Worm (Caenorhabditis elegans): ENCODE results near the gene F07A11.5.

- TF ChIP-seq pax-1 (tag; optimal IDR thresholded peaks at IDR 0.05) (no peak), hlh-30 (tag; optimal IDR thresholded peaks at IDR 0.05; ENCODE audit: insufficient read depth) (no peak), pha-4 (tag; optimal IDR thresholded peaks at IDR 0.05) (no peak), pag-3 (tag; optimal IDR thresholded peaks at IDR 0.05; ENCODE audit: borderline replicate concordance) (no peak), pha-2 (tag; optimal IDR thresholded peaks at IDR 0.05) (no peak), unc-55 (GFP tag; optimal IDR thresholded peaks at IDR 0.05) (no peak), pat-9 (tag; optimal IDR thresholded peaks at IDR 0.05) (no peak), nhr-11 (tag; optimal IDR thresholded peaks at IDR 0.05) (no peak), ama-1 (optimal IDR thresholded peaks at IDR 0.05) (no peak), ahr-1 (tag; optimal IDR thresholded peaks at IDR 0.05) (no peak), hlh-13 (GFP tag; optimal IDR thresholded peaks at IDR 0.05) (no peak), ceh-14 (tag; optimal IDR thresholded peaks at IDR 0.05) (no peak)
Measured at ce11 chrII:11611462-11611861, 638 bp upstream of the F07A11.5 start.
